Fruit fly (Drosophila melanogaster) whole organism, embryonic: ENCODE results near the gene spo.

ENCODE experiments used
- B-H2 ChIP-seq: fragments of 200-800 bp; sonication (Bioruptor generic); optimal IDR thresholded peaks from 2 replicates; lab custom pipeline; 2018; ENCODE audit warnings: missing biosample characterization, mild to moderate bottlenecking, missing genetic modification characterization
- CG12236 ChIP-seq: fragments of 200-800 bp; sonication (Bioruptor generic); optimal IDR thresholded peaks from 2 replicates; lab custom pipeline; 2016; ENCODE audit warnings: missing biosample characterization, missing genetic modification characterization
- CG13287 ChIP-seq: fragments of 200-800 bp; sonication (Bioruptor generic); IDR thresholded peaks from 2 replicates; pipeline ENCODE4 v1.3.6; 2022; ENCODE audit warnings: missing biosample characterization, missing genetic modification characterization; ENCODE audit not compliant: partially characterized antibody
- CG13624 ChIP-seq: fragments of 200-800 bp; sonication (Bioruptor generic); optimal IDR thresholded peaks from 2 replicates; lab custom pipeline; 2016; ENCODE audit warnings: missing biosample characterization, missing genetic modification characterization
- CG13775 ChIP-seq: fragments of 200-800 bp; sonication (Bioruptor generic); optimal IDR thresholded peaks from 3 replicates; lab custom pipeline; 2017; ENCODE audit warnings: missing biosample characterization, mild to moderate bottlenecking, missing genetic modification characterization
- CG14667 ChIP-seq: fragments of 200-800 bp; sonication (Bioruptor generic); IDR thresholded peaks from 2 replicates; pipeline ENCODE4 v1.3.6; 2022; ENCODE audit warnings: missing biosample characterization, missing genetic modification characterization
- CG14860 ChIP-seq: fragments of 200-800 bp; sonication (Bioruptor generic); IDR thresholded peaks from 3 replicates; pipeline ENCODE4 v1.3.6; 2022; ENCODE audit warnings: missing biosample characterization, missing genetic modification characterization; ENCODE audit not compliant: partially characterized antibody
- CG16779 ChIP-seq: fragments of 200-800 bp; sonication (Bioruptor generic); IDR thresholded peaks from 2 replicates; pipeline ENCODE4 v1.3.6; 2022; ENCODE audit warnings: missing biosample characterization, missing genetic modification characterization
- CG17802 ChIP-seq: fragments of 200-800 bp; sonication (Bioruptor generic); optimal IDR thresholded peaks from 2 replicates; lab custom pipeline; 2018; ENCODE audit warnings: missing biosample characterization, mild to moderate bottlenecking, missing genetic modification characterization, moderate library complexity
- CG18619 ChIP-seq: fragments of 200-800 bp; sonication (Bioruptor generic); optimal IDR thresholded peaks from 3 replicates; lab custom pipeline; 2017; ENCODE audit warnings: missing biosample characterization, mild to moderate bottlenecking, missing genetic modification characterization
- CG2116 ChIP-seq: fragments of 200-800 bp; sonication (Bioruptor generic); optimal IDR thresholded peaks from 3 replicates; lab custom pipeline; 2018; ENCODE audit warnings: missing biosample characterization, mild to moderate bottlenecking, missing genetic modification characterization
- CG2678 ChIP-seq: fragments of 200-800 bp; sonication (Bioruptor generic); optimal IDR thresholded peaks from 3 replicates; lab custom pipeline; 2019; ENCODE audit warnings: missing biosample characterization, mild to moderate bottlenecking, missing genetic modification characterization, moderate library complexity
- CG30020 ChIP-seq: fragments of 200-800 bp; optimal IDR thresholded peaks from 2 replicates; lab custom pipeline; 2019; ENCODE audit warnings: missing biosample characterization, mild to moderate bottlenecking, missing genetic modification characterization, moderate library complexity
- CG3838 ChIP-seq: fragments of 200-800 bp; sonication (Bioruptor generic); optimal IDR thresholded peaks from 3 replicates; lab custom pipeline; 2016; ENCODE audit warnings: missing biosample characterization, missing genetic modification characterization
- CG3847 ChIP-seq: fragments of 200-800 bp; sonication (Bioruptor generic); IDR thresholded peaks from 2 replicates; pipeline ENCODE4 v1.3.6; 2022; ENCODE audit warnings: missing biosample characterization, missing genetic modification characterization
- CG4617 ChIP-seq: fragments of 200-800 bp; sonication (Bioruptor generic); optimal IDR thresholded peaks from 3 replicates; lab custom pipeline; 2016; ENCODE audit warnings: missing biosample characterization, missing genetic modification characterization, borderline replicate concordance
- CG6654 ChIP-seq: fragments of 200-800 bp; sonication (Bioruptor generic); optimal IDR thresholded peaks from 2 replicates; lab custom pipeline; 2017; ENCODE audit warnings: missing biosample characterization, mild to moderate bottlenecking, missing genetic modification characterization
- CG7357 ChIP-seq: fragments of 200-800 bp; sonication (Bioruptor generic); IDR thresholded peaks from 3 replicates; pipeline ENCODE4 v1.3.6; 2022; ENCODE audit warnings: missing biosample characterization, missing genetic modification characterization
- CG7786 ChIP-seq: fragments of 200-800 bp; sonication (Bioruptor generic); optimal IDR thresholded peaks from 2 replicates; lab custom pipeline; 2016; ENCODE audit warnings: missing biosample characterization, missing genetic modification characterization
- CG8944 ChIP-seq: fragments of 200-800 bp; sonication (Bioruptor generic); optimal IDR thresholded peaks from 3 replicates; lab custom pipeline; 2016; ENCODE audit warnings: missing biosample characterization, missing genetic modification characterization
- CTCF ChIP-seq: fragments of 200-800 bp; sonication (Bioruptor generic); optimal IDR thresholded peaks from 2 replicates; lab custom pipeline; 2017; ENCODE audit warnings: missing biosample characterization, mild to moderate bottlenecking, missing genetic modification characterization, moderate library complexity
- Deaf1 ChIP-seq: fragments of 200-800 bp; optimal IDR thresholded peaks from 3 replicates; lab custom pipeline; 2019; ENCODE audit warnings: missing biosample characterization, mild to moderate bottlenecking, missing genetic modification characterization, moderate library complexity
- Dfd ChIP-seq, 2 experiments: fragments of >200 bp; optimal IDR thresholded peaks; 2 replicates each; lab custom pipeline; 2017; ENCODE audit warnings: missing biosample characterization in 2 of 2, missing genetic modification characterization in 2 of 2
- Drgx ChIP-seq: fragments of 200-800 bp; sonication (Bioruptor generic); IDR thresholded peaks from 2 replicates; pipeline ENCODE4 v1.3.6; 2022; ENCODE audit warnings: missing biosample characterization, missing genetic modification characterization
- Fer1 ChIP-seq: fragments of 200-800 bp; sonication (Bioruptor generic); optimal IDR thresholded peaks from 2 replicates; lab custom pipeline; 2017; ENCODE audit warnings: missing biosample characterization, mild to moderate bottlenecking, missing genetic modification characterization
- Fer2 ChIP-seq: fragments of 200-800 bp; sonication (Bioruptor generic); optimal IDR thresholded peaks from 2 replicates; lab custom pipeline; 2018; ENCODE audit warnings: missing biosample characterization, mild to moderate bottlenecking, missing genetic modification characterization, moderate library complexity
- Fer3 ChIP-seq: fragments of 200-800 bp; sonication (Bioruptor generic); optimal IDR thresholded peaks from 2 replicates; lab custom pipeline; 2018; ENCODE audit warnings: missing biosample characterization, mild to moderate bottlenecking, missing genetic modification characterization, moderate library complexity
- HLH3B ChIP-seq: fragments of 200-800 bp; sonication (Bioruptor generic); IDR thresholded peaks from 2 replicates; pipeline ENCODE4 v1.3.6; 2022; ENCODE audit warnings: missing biosample characterization, missing genetic modification characterization
- MTF-1 ChIP-seq: fragments of 200-800 bp; sonication (Bioruptor generic); optimal IDR thresholded peaks from 2 replicates; lab custom pipeline; 2018; ENCODE audit warnings: missing biosample characterization, mild to moderate bottlenecking, missing genetic modification characterization, borderline replicate concordance
- Optix ChIP-seq: fragments of 200-800 bp; sonication (Bioruptor generic); IDR thresholded peaks from 3 replicates; pipeline ENCODE4 v1.3.6; 2022; ENCODE audit warnings: missing biosample characterization, missing genetic modification characterization
- Pdp1 ChIP-seq, 2 experiments: fragments of 200-800 bp; sonication (Bioruptor generic); optimal IDR thresholded peaks; 3 replicates each; lab custom pipeline; 2016; ENCODE audit warnings: missing biosample characterization in 2 of 2, missing genetic modification characterization in 2 of 2, mild to moderate bottlenecking in 1 of 2, moderate library complexity in 1 of 2
- Poxn ChIP-seq: fragments of 200-800 bp; sonication (Bioruptor generic); IDR thresholded peaks from 2 replicates; pipeline ENCODE4 v1.3.6; 2022; ENCODE audit warnings: missing biosample characterization, missing genetic modification characterization
- Tbp ChIP-seq: fragments of >200 bp; optimal IDR thresholded peaks from 2 replicates; lab custom pipeline; 2018; ENCODE audit warnings: missing biosample characterization, missing genetic modification characterization
- ato ChIP-seq: fragments of 200-800 bp; sonication (Bioruptor generic); IDR thresholded peaks from 2 replicates; pipeline ENCODE4 v1.3.6; 2022; ENCODE audit warnings: missing biosample characterization, missing genetic modification characterization; ENCODE audit not compliant: partially characterized antibody
- btn ChIP-seq: fragments of 200-800 bp; sonication (Bioruptor generic); optimal IDR thresholded peaks from 2 replicates; lab custom pipeline; 2016; ENCODE audit warnings: missing biosample characterization, missing genetic modification characterization
- cg ChIP-seq: fragments of 200-800 bp; sonication (Bioruptor generic); optimal IDR thresholded peaks from 3 replicates; lab custom pipeline; 2019; ENCODE audit warnings: missing biosample characterization, mild to moderate bottlenecking, missing genetic modification characterization, moderate library complexity
- corto ChIP-seq: fragments of 200-800 bp; sonication (Bioruptor generic); optimal IDR thresholded peaks from 2 replicates; lab custom pipeline; 2016; ENCODE audit warnings: missing biosample characterization, mild to moderate bottlenecking, missing genetic modification characterization, moderate library complexity
- crc ChIP-seq: fragments of 200-800 bp; sonication (Bioruptor generic); optimal IDR thresholded peaks from 2 replicates; lab custom pipeline; 2016; ENCODE audit warnings: missing biosample characterization, missing genetic modification characterization
- dan ChIP-seq: fragments of 200-800 bp; sonication (Bioruptor generic); IDR thresholded peaks from 2 replicates; pipeline ENCODE4 v1.3.6; 2022; ENCODE audit warnings: missing biosample characterization, missing genetic modification characterization
- danr ChIP-seq: fragments of 200-800 bp; sonication (Bioruptor generic); IDR thresholded peaks from 2 replicates; pipeline ENCODE4 v1.3.6; 2022; ENCODE audit warnings: missing biosample characterization, missing genetic modification characterization
- disco-r ChIP-seq: fragments of 200-800 bp; sonication (Bioruptor generic); optimal IDR thresholded peaks from 2 replicates; lab custom pipeline; 2016; ENCODE audit warnings: missing biosample characterization, missing genetic modification characterization
- ham ChIP-seq: fragments of 200-800 bp; sonication (Bioruptor generic); IDR thresholded peaks from 2 replicates; pipeline ENCODE4 v1.3.6; 2022; ENCODE audit warnings: missing biosample characterization, missing genetic modification characterization
- hb ChIP-seq: fragments of 200-800 bp; sonication (Bioruptor generic); IDR thresholded peaks from 3 replicates; pipeline ENCODE4 v1.3.6; 2022; ENCODE audit warnings: missing biosample characterization, missing genetic modification characterization; ENCODE audit not compliant: partially characterized antibody
- her ChIP-seq: fragments of 200-800 bp; sonication (Bioruptor generic); optimal IDR thresholded peaks from 2 replicates; lab custom pipeline; 2016; ENCODE audit warnings: missing biosample characterization, missing genetic modification characterization
- jumu ChIP-seq: fragments of 200-800 bp; sonication (Bioruptor generic); optimal IDR thresholded peaks from 3 replicates; lab custom pipeline; 2016; ENCODE audit warnings: missing biosample characterization, missing genetic modification characterization
- mam ChIP-seq: fragments of 200-800 bp; sonication (Bioruptor generic); optimal IDR thresholded peaks from 3 replicates; lab custom pipeline; 2016; ENCODE audit warnings: missing biosample characterization, missing genetic modification characterization
- nau ChIP-seq: fragments of 200-800 bp; sonication (Bioruptor generic); optimal IDR thresholded peaks from 3 replicates; lab custom pipeline; 2017; ENCODE audit warnings: missing biosample characterization, mild to moderate bottlenecking, missing genetic modification characterization, missing genetic modification reagents
- pnt ChIP-seq: fragments of 200-800 bp; sonication (Bioruptor generic); optimal IDR thresholded peaks from 3 replicates; lab custom pipeline; 2016; ENCODE audit warnings: missing biosample characterization, missing genetic modification characterization
- sc ChIP-seq, 3 experiments: fragments of >200 bp in 2 of 3; fragments of 200-800 bp in 1 of 3; sonication (Bioruptor generic) in 1 of 3; optimal IDR thresholded peaks; 2 replicates in 2 of 3; 3 replicates in 1 of 3; lab custom pipeline; 2017; ENCODE audit warnings: mild to moderate bottlenecking in 1 of 3, missing biosample characterization in 1 of 3, missing genetic modification characterization in 1 of 3, missing genetic modification reagents in 1 of 3
- unpg ChIP-seq: fragments of 200-800 bp; sonication (Bioruptor generic); optimal IDR thresholded peaks from 3 replicates; lab custom pipeline; 2018; ENCODE audit warnings: missing biosample characterization, mild to moderate bottlenecking, missing genetic modification characterization, moderate library complexity
- zf30C ChIP-seq: fragments of 200-800 bp; sonication (Bioruptor generic); optimal IDR thresholded peaks from 3 replicates; lab custom pipeline; 2018; ENCODE audit warnings: missing biosample characterization, mild to moderate bottlenecking, missing genetic modification characterization

spo gene

DNA sequence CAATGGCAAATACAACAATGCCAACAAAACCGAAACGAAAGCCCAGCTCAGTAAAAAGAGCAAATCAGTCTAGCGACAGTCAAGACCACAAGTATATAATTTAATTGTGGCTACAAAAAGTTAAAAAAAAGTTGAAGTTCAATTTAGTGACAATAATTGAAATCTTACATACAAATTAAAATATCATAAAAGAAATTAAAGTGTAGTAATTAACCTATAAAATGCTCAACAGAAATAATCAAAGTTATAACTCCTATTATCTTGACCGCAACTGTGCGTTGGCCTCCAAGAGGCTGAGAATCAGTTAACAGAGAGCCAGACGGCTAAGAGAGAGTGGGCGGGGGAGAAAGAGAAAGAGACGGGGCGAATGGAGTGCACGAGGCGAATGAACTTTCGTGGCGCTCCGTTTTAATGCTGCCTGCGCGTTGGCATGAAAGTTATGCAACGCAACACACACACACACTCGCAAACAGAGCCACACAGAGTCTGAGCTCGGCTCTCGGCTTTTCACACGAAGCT, 19.4 kb upstream of the spo start (continued):
- peak; percentile 55 for TF ChIP-seq CG18619 (GFP tag; lab: Kevin White, UChicago)
- peak; percentile 93 for TF ChIP-seq Deaf1 (tag; lab: Kevin White, UChicago)
- peak; percentile 41 for TF ChIP-seq CTCF (GFP tag; lab: Kevin White, UChicago)
- peak; percentile 48 for TF ChIP-seq CG3838 (GFP tag; lab: Kevin White, UChicago)
- peak; percentile 51 for TF ChIP-seq CG12236 (GFP tag; lab: Kevin White, UChicago)
- TF ChIP-seq CG2678 (tag; lab: Kevin White, UChicago): peak; percentile 92
- TF ChIP-seq CG16779 (GFP tag; lab: Robert Waterston, UW): no peak
- peak; percentile 64 for TF ChIP-seq corto (GFP tag; lab: Kevin White, UChicago)
- TF ChIP-seq mam (GFP tag; lab: Kevin White, UChicago): no peak
- TF ChIP-seq MTF-1 (GFP tag; lab: Kevin White, UChicago): peak; percentile 43
- TF ChIP-seq btn (GFP tag; lab: Kevin White, UChicago): no peak
- TF ChIP-seq CG4617: peak; percentile 28
- no peak for TF ChIP-seq CG13287 (GFP tag; lab: Robert Waterston, UW)
- TF ChIP-seq Pdp1 (GFP tag; optimal IDR thresholded peaks at IDR 0.05; lab: Kevin White, UChicago): peak; percentile 20 to 91
- peak; percentile 45 for TF ChIP-seq CG6654 (GFP tag; lab: Kevin White, UChicago)
- no peak for TF ChIP-seq CG14860
- TF ChIP-seq CG30020 (tag; lab: Kevin White, UChicago): peak; percentile 64
- TF ChIP-seq Dfd (GFP tag; optimal IDR thresholded peaks at IDR 0.05; lab: Kevin White, UChicago): no peak
- peak; percentile 42; the same call in 1 of the 3 replicates for TF ChIP-seq CG7357 (GFP tag; lab: Robert Waterston, UW)
- no peak for TF ChIP-seq her
- no peak for TF ChIP-seq pnt (GFP tag; lab: Kevin White, UChicago)
- TF ChIP-seq danr (GFP tag; lab: Robert Waterston, UW): no peak
- TF ChIP-seq hb (GFP tag; lab: Robert Waterston, UW): no peak
- TF ChIP-seq CG8944: no peak
- TF ChIP-seq zf30C (GFP tag; lab: Kevin White, UChicago): no peak
- no peak for TF ChIP-seq ham (GFP tag; lab: Robert Waterston, UW)
- peak; percentile 51 for TF ChIP-seq CG13775 (GFP tag; lab: Kevin White, UChicago)
- peak; percentile 33 for TF ChIP-seq CG2116 (GFP tag; lab: Kevin White, UChicago)
- TF ChIP-seq sc (optimal IDR thresholded peaks at IDR 0.05; lab: Kevin White, UChicago): no peak
- TF ChIP-seq sc (GFP tag; optimal IDR thresholded peaks at IDR 0.05; lab: Kevin White, UChicago): peak; percentile 70
- peak; percentile 50 for TF ChIP-seq jumu (GFP tag; lab: Kevin White, UChicago)
- TF ChIP-seq CG13624: no peak
- TF ChIP-seq CG7786 (GFP tag; lab: Kevin White, UChicago): no peak
- peak; percentile 63 for TF ChIP-seq Fer3 (tag; lab: Kevin White, UChicago)
- TF ChIP-seq nau (GFP tag; lab: Kevin White, UChicago): peak; percentile 76
- no peak for TF ChIP-seq Tbp (GFP tag; lab: Kevin White, UChicago)
- TF ChIP-seq cg: peak; percentile 48
- no peak for TF ChIP-seq Fer1 (GFP tag; lab: Kevin White, UChicago)
- peak; percentile 41 for TF ChIP-seq Fer2
- peak; percentile 83 for TF ChIP-seq HLH3B
- peak; percentile 47 for TF ChIP-seq CG3847 (GFP tag; lab: Robert Waterston, UW)
- TF ChIP-seq Drgx: peak; percentile 89
- TF ChIP-seq crc: no peak
- no peak for TF ChIP-seq ato
- peak; percentile 24 for TF ChIP-seq disco-r (GFP tag; lab: Kevin White, UChicago)
- TF ChIP-seq B-H2 (GFP tag; lab: Kevin White, UChicago): no peak
- TF ChIP-seq CG17802 (tag; lab: Kevin White, UChicago): peak; percentile 45
- peak; percentile 92 for TF ChIP-seq unpg (GFP tag; lab: Kevin White, UChicago)
- TF ChIP-seq dan (GFP tag; lab: Robert Waterston, UW): no peak
- no peak for TF ChIP-seq Optix
- peak; percentile 45 for TF ChIP-seq CG14667 (GFP tag; lab: Robert Waterston, UW)
- no peak for TF ChIP-seq Poxn (GFP tag; lab: Robert Waterston, UW)
